Worm (Caenorhabditis elegans) whole organism, midembryonic: Measurements from ENCODE around the gene bli-1.

Source experiments
- cog-1 ChIP-seq: sonication (generic microtip); optimal IDR thresholded peaks from 2 replicates; lab custom pipeline; 2016; ENCODE audit warnings: missing genetic modification characterization, missing compliant biosample characterization
- flt-1 ChIP-seq: fragments of 200-800 bp; sonication (Bioruptor generic); IDR thresholded peaks from 2 replicates; pipeline ENCODE4 v1.3.6; 2022; ENCODE audit warnings: missing genetic modification characterization, missing compliant biosample characterization
- klf-2 ChIP-seq: fragments of 200-800 bp; sonication (Bioruptor generic); conservative IDR thresholded peaks from 2 replicates; pipeline ENCODE4 v1.3.6; 2022; ENCODE audit warnings: missing genetic modification reagents, missing genetic modification characterization, missing compliant biosample characterization
- med-1 ChIP-seq: sonication (generic microtip); optimal IDR thresholded peaks from 2 replicates; lab custom pipeline; 2017; ENCODE audit warnings: missing genetic modification characterization, mild to moderate bottlenecking, missing compliant biosample characterization, antibody characterized with exemption, missing genetic modification reagents; ENCODE audit not compliant: insufficient read depth
- tab-1 ChIP-seq: fragments of 200-800 bp; sonication (Bioruptor generic); IDR thresholded peaks from 2 replicates; pipeline ENCODE4 v1.3.6; 2022; ENCODE audit warnings: missing genetic modification characterization, missing compliant biosample characterization
- ztf-29 ChIP-seq: fragments of 200-800 bp; sonication (Bioruptor generic); IDR thresholded peaks from 2 replicates; pipeline ENCODE4 v1.3.6; 2022; ENCODE audit warnings: missing genetic modification reagents, missing genetic modification characterization, missing compliant biosample characterization

- TF ChIP-seq tab-1 (GFP tag; lab: Robert Waterston, UW) (no peak), flt-1 (no peak), klf-2 (GFP tag; lab: Robert Waterston, UW) (no peak), cog-1 (no peak), ztf-29 (GFP tag; lab: Robert Waterston, UW) (no peak), med-1 (GFP tag; lab: Kevin White, UChicago) (no peak)
Measured at ce11 chrII:10680614-10681013, 28.1 kb upstream of the bli-1 start.
